Worm (Caenorhabditis elegans): ENCODE results near the gene srh-74.

- no peak for TF ChIP-seq hmbx-1 (tag; optimal IDR thresholded peaks at IDR 0.05)
- no peak for TF ChIP-seq ama-1 (optimal IDR thresholded peaks at IDR 0.05)
- no peak for TF ChIP-seq flt-1 (GFP tag; IDR thresholded peaks at IDR 0.05)
These were observed 27.8 kb upstream of the srh-74 start for ce11 chrV:11076403-11076802.

Data from whole organism, early embryonic.